Fruit fly (Drosophila melanogaster): ENCODE measurements around the gene Sfp36F.
A peak's percentile ranks its signal among the peaks of the same experiment; 100 is the strongest.

The Sfp36F gene

dm6 chr2L:18307823-18308222, 15.5 kb downstream of the Sfp36F start (continued):
- no peak for TF ChIP-seq CG32767 (GFP tag; IDR thresholded peaks at IDR 0.05)
- TF ChIP-seq Dbx (GFP tag; IDR thresholded peaks at IDR 0.05): no peak
- no peak for TF ChIP-seq pita (GFP tag; optimal IDR thresholded peaks at IDR 0.05)
- TF ChIP-seq NK7.1 (GFP tag; optimal IDR thresholded peaks at IDR 0.05): no peak
- TF ChIP-seq Med (GFP tag): peak; percentile 43

DNA sequence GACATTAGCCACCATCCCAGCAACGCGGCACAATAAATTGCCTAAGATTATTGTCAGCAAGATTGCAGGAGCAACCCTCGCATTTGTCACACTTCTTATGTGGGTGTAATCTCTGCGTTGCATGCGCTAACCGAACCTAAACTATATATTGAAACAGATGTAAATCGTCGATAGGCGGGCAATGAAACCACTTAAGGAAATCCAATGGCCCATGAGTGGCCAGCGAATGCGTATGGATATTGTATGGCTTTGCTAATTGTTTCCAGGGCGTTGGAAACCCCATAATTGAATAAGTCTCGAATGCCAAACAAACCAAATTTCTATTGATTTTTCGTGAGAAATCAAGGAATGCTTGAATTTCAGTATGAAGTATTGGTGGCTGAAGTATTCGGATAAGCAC, 16.3 kb downstream of the Sfp36F start:
- no peak for TF ChIP-seq CG11560 (tag; IDR thresholded peaks at IDR 0.05)
- TF ChIP-seq PHDP (tag; optimal IDR thresholded peaks at IDR 0.05): no peak
- no peak for TF ChIP-seq Aef1 (GFP tag; IDR thresholded peaks at IDR 0.05)
- no peak for TF ChIP-seq Lim3 (GFP tag; IDR thresholded peaks at IDR 0.05)
- no peak for TF ChIP-seq CG1647 (GFP tag; optimal IDR thresholded peaks at IDR 0.05)
- TF ChIP-seq CG18476 (GFP tag; optimal IDR thresholded peaks at IDR 0.05): peak; percentile 5
- TF ChIP-seq CG11398 (GFP tag; optimal IDR thresholded peaks at IDR 0.05): no peak
- peak; percentile 90 for TF ChIP-seq CG2199 (GFP tag; IDR thresholded peaks at IDR 0.05)
- no peak for TF ChIP-seq CG16813 (GFP tag; IDR thresholded peaks at IDR 0.05; ENCODE audit: partially characterized antibody)
- no peak for TF ChIP-seq CG10431 (GFP tag; optimal IDR thresholded peaks at IDR 0.05)

DNA sequence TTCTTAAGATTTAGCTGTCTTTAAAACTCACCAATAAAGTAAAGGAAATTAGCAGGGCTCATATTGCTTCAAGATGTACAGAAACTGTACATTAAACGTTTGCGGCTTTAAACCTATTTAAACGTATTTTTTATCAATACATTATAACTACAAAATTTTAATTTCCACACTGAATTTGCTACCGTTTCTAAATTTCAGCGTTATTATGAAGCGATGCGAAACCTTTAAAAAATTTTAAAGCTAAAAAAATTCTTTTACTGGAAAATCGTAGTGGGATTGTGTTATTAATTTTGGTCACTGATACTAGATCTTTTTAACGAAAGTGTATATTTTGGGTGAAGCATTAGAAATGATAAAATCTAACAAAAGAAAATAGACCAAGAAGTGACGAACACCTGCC, 17.0 kb downstream of the Sfp36F start, which contains the start of gene CG43354:
TSS of gene CG43354 (minus strand) at position 101 of the 400 bp plus-strand sequence.
- TF ChIP-seq cad (GFP tag; optimal IDR thresholded peaks at IDR 0.05) (no peak), Doc2 (GFP tag; IDR thresholded peaks at IDR 0.05) (no peak), ATbp (GFP tag; optimal IDR thresholded peaks at IDR 0.05) (no peak), trem (tag; optimal IDR thresholded peaks at IDR 0.05) (no peak), MESR4 (GFP tag; optimal IDR thresholded peaks at IDR 0.05) (no peak), zen2 (GFP tag; IDR thresholded peaks at IDR 0.05; ENCODE audit: partially characterized antibody) (no peak), CG5953 (GFP tag; IDR thresholded peaks at IDR 0.05) (no peak), CrebB (tag; optimal IDR thresholded peaks at IDR 0.05) (no peak), CG12104 (GFP tag; optimal IDR thresholded peaks at IDR 0.05) (no peak), CG6813 (GFP tag; optimal IDR thresholded peaks at IDR 0.05) (no peak), yki (optimal IDR thresholded peaks at IDR 0.05) (no peak), Fer3 (tag; optimal IDR thresholded peaks at IDR 0.05) (no peak), Trl (optimal IDR thresholded peaks at IDR 0.05) (no peak), Trl (GFP tag; optimal IDR thresholded peaks at IDR 0.05) (no peak), Atf-2 (GFP tag; optimal IDR thresholded peaks at IDR 0.05) (no peak), Side (GFP tag; optimal IDR thresholded peaks at IDR 0.05) (no peak), CG30403 (GFP tag; optimal IDR thresholded peaks at IDR 0.05) (no peak), gsb-n (tag; optimal IDR thresholded peaks at IDR 0.05) (no peak)

DNA sequence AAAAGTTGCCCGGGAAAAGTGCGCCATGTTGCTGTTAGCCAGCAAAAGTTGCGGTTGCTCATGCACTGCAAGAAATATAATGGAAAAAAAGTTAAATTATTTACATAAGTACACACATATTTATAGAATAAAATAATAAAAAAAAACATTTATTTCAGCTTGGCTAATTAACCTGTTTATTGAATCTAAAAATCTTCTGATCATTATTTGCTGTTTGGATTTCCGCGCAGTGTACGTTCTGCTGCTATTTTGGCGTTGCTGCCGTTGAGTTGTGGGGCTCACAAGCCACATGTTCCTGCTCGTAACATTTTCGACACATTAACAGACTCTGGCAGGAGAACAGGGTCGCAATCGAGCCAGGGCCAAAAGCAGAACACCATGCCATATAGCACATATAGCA, 18.2 kb downstream of the Sfp36F start:
- TF ChIP-seq bcd (GFP tag; optimal IDR thresholded peaks at IDR 0.05) (peak; percentile 37), CG15601 (tag; optimal IDR thresholded peaks at IDR 0.05) (peak; percentile 34), Lpt (GFP tag; optimal IDR thresholded peaks at IDR 0.05) (no peak), CG6791 (GFP tag; IDR thresholded peaks at IDR 0.05; ENCODE audit: partially characterized antibody) (no peak), CG12155 (GFP tag; optimal IDR thresholded peaks at IDR 0.05) (peak; percentile 46), Jarid2 (GFP tag; optimal IDR thresholded peaks at IDR 0.05) (no peak), CG9727 (GFP tag; optimal IDR thresholded peaks at IDR 0.05) (peak; percentile 44), mam (GFP tag; optimal IDR thresholded peaks at IDR 0.05) (no peak), wdn (GFP tag; IDR thresholded peaks at IDR 0.05) (no peak), nerfin-1 (tag; optimal IDR thresholded peaks at IDR 0.05) (peak; percentile 50), croc (GFP tag; conservative IDR thresholded peaks at IDR 0.05) (peak; percentile 48; the same call in 1 of the 3 replicates), mirr (GFP tag; optimal IDR thresholded peaks at IDR 0.05) (no peak), CG10565 (GFP tag; optimal IDR thresholded peaks at IDR 0.05) (no peak), gsb (GFP tag; IDR thresholded peaks at IDR 0.05) (no peak), ewg (GFP tag; optimal IDR thresholded peaks at IDR 0.05) (peak; percentile 41), CG30020 (tag; optimal IDR thresholded peaks at IDR 0.05) (no peak), lilli (GFP tag; optimal IDR thresholded peaks at IDR 0.05) (peak; percentile 28), scrt (GFP tag; optimal IDR thresholded peaks at IDR 0.05) (peak; percentile 32)
